Worm (Caenorhabditis elegans): ENCODE results near the gene C47D12.2.

ce11 chrII:11675877-11676473 lies at the start of gene C47D12.2, which contains the start of gene trr-1:
- TF ChIP-seq ztf-23 (GFP tag; IDR thresholded peaks at IDR 0.05) (no peak), flt-1 (GFP tag; IDR thresholded peaks at IDR 0.05) (no peak), T22C8.4 (GFP tag; IDR thresholded peaks at IDR 0.05) (no peak), tab-1 (GFP tag; IDR thresholded peaks at IDR 0.05) (no peak), ztf-29 (GFP tag; IDR thresholded peaks at IDR 0.05) (no peak), med-1 (GFP tag; optimal IDR thresholded peaks at IDR 0.05; ENCODE audit: insufficient read depth) (peak; percentile 27), ref-1 (GFP tag; conservative IDR thresholded peaks at IDR 0.05) (no peak), cog-1 (tag; optimal IDR thresholded peaks at IDR 0.05) (no peak), klf-2 (GFP tag; conservative IDR thresholded peaks at IDR 0.05) (no peak)

Measured in whole organism, midembryonic.